Fruit fly (Drosophila melanogaster): ENCODE results near the gene Rhau.

Gene Rhau

DNA sequence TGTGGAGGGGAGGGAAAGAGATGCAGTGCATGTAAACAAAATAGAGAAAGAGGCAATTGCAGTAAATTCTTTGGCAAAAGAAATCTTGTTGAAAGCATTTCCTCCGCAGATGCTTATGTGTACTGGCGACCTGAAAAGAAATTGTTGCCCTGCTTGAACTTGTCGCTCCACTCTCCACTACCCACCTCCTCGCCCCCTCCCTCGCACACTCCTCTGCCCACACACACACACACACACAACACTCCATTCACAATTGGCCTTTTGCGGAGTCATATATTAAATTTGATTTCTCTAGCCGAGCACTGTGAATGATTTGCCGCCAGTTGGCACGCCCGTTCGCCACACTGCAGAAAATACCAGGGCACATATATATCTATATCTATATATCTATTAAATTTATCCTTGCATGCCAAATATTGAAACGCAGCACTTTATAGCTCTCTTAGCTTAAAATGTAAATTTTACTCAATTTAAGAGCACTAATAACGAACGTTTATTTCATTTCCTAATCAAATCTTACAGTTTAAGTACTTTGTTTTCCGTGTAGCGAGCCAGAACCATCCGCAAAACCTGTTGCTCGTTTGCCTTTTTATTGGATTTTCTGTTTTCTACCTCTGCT is 1.2 kb upstream of the Rhau start (continued):
- TF ChIP-seq Blimp-1 (GFP tag; optimal IDR thresholded peaks at IDR 0.05) (peak; percentile 62), CG43689 (GFP tag; IDR thresholded peaks at IDR 0.05) (peak; percentile 54; the same call in 1 of the 2 replicates), nerfin-1 (tag; optimal IDR thresholded peaks at IDR 0.05) (no peak), disco-r (GFP tag; optimal IDR thresholded peaks at IDR 0.05) (peak; percentile 17), br (optimal IDR thresholded peaks at IDR 0.05) (no peak), MBD-R2 (GFP tag; IDR thresholded peaks at IDR 0.05) (peak; percentile 69), hth (optimal IDR thresholded peaks at IDR 0.05) (no peak), CG12769 (tag; optimal IDR thresholded peaks at IDR 0.05) (peak; percentile 69), HLH4C (GFP tag; IDR thresholded peaks at IDR 0.05; ENCODE audit: partially characterized antibody) (no peak), Sox102F (GFP tag; optimal IDR thresholded peaks at IDR 0.05) (peak; percentile 55), zen2 (GFP tag; IDR thresholded peaks at IDR 0.05; ENCODE audit: partially characterized antibody) (no peak), tin (GFP tag; optimal IDR thresholded peaks at IDR 0.05) (peak; percentile 67), CG4854 (GFP tag; optimal IDR thresholded peaks at IDR 0.05) (peak; percentile 49), D19A (tag; optimal IDR thresholded peaks at IDR 0.05) (peak; percentile 52), CG13123 (GFP tag; optimal IDR thresholded peaks at IDR 0.05) (no peak), H2.0 (GFP tag; IDR thresholded peaks at IDR 0.05) (peak; percentile 29; the same call in 1 of the 2 replicates), Chrac-16 (GFP tag; optimal IDR thresholded peaks at IDR 0.05) (peak; percentile 55), Bdp1 (GFP tag; optimal IDR thresholded peaks at IDR 0.05) (peak; percentile 6), sna (GFP tag; IDR thresholded peaks at IDR 0.05; ENCODE audit: partially characterized antibody) (no peak), dysf (GFP tag; IDR thresholded peaks at IDR 0.05) (peak; percentile 89), bigmax (GFP tag; optimal IDR thresholded peaks at IDR 0.05) (no peak), CHES-1-like (GFP tag; optimal IDR thresholded peaks at IDR 0.05) (peak; percentile 37), CG10979 (tag; optimal IDR thresholded peaks at IDR 0.05) (peak; percentile 68), CG17361 (GFP tag; IDR thresholded peaks at IDR 0.05) (peak; percentile 60; the same call in 2 of the 3 replicates), Eip74EF (GFP tag; optimal IDR thresholded peaks at IDR 0.05) (no peak), CG14667 (GFP tag; IDR thresholded peaks at IDR 0.05) (peak; percentile 38; the same call in 1 of the 2 replicates), CG11398 (GFP tag; optimal IDR thresholded peaks at IDR 0.05) (no peak), CG10654 (GFP tag; optimal IDR thresholded peaks at IDR 0.05) (peak; percentile 19), CG30431 (GFP tag; optimal IDR thresholded peaks at IDR 0.05) (peak; percentile 10), Dp (GFP tag; optimal IDR thresholded peaks at IDR 0.05) (no peak), CG1529 (GFP tag; optimal IDR thresholded peaks at IDR 0.05) (no peak), dm (GFP tag; optimal IDR thresholded peaks at IDR 0.05) (no peak), Doc3 (GFP tag; IDR thresholded peaks at IDR 0.05; ENCODE audit: partially characterized antibody) (no peak), da (GFP tag; optimal IDR thresholded peaks at IDR 0.05) (no peak), CG12071 (GFP tag; optimal IDR thresholded peaks at IDR 0.05) (peak; percentile 47), lola (GFP tag; optimal IDR thresholded peaks at IDR 0.05) (peak in 1 of 3 experiments; percentile 30), gcm2 (GFP tag; optimal IDR thresholded peaks at IDR 0.05) (peak; percentile 20), mld (GFP tag; IDR thresholded peaks at IDR 0.05; ENCODE audit: partially characterized antibody) (no peak), crp (GFP tag; optimal IDR thresholded peaks at IDR 0.05) (no peak), Pdp1 (GFP tag; optimal IDR thresholded peaks at IDR 0.05) (peak in 1 of 2 experiments; percentile 56), Sry-δ (GFP tag; optimal IDR thresholded peaks at IDR 0.05) (no peak), CG5245 (GFP tag; optimal IDR thresholded peaks at IDR 0.05) (no peak), CG15073 (GFP tag; optimal IDR thresholded peaks at IDR 0.05) (no peak), cato (GFP tag; optimal IDR thresholded peaks at IDR 0.05; ENCODE audit: borderline replicate concordance) (no peak), Atf6 (GFP tag; IDR thresholded peaks at IDR 0.05) (peak; percentile 80), ssp (GFP tag; IDR thresholded peaks at IDR 0.05) (peak; percentile 49), Rx (GFP tag; IDR thresholded peaks at IDR 0.05) (0 out of 2 replicates have a peak, but pooled peaks have one; percentile 33), Nf-YB (GFP tag; optimal IDR thresholded peaks at IDR 0.05) (peak; percentile 5), bcd (GFP tag; optimal IDR thresholded peaks at IDR 0.05) (peak; percentile 78)

Measured in whole organism, embryonic.